Fruit fly (Drosophila melanogaster) whole organism, pupa: ENCODE measurements around the gene TTLL4A.

Experiments
- CG10348 ChIP-seq: fragments of 200-800 bp; sonication (Bioruptor generic); IDR thresholded peaks from 2 replicates; pipeline ENCODE4 v1.3.6; 2022; ENCODE audit warnings: missing biosample characterization, missing genetic modification characterization
- CG12605 ChIP-seq: fragments of 200-800 bp; sonication (Bioruptor generic); IDR thresholded peaks from 2 replicates; pipeline ENCODE4 v1.3.6; 2022; ENCODE audit warnings: missing biosample characterization, missing genetic modification characterization
- CG17806 ChIP-seq: fragments of 200-800 bp; sonication (Bioruptor generic); optimal IDR thresholded peaks from 2 replicates; lab custom pipeline; 2018; ENCODE audit warnings: missing biosample characterization, mild to moderate bottlenecking, missing genetic modification characterization, moderate library complexity
- CG34367 ChIP-seq: fragments of 200-800 bp; sonication (Bioruptor generic); optimal IDR thresholded peaks from 2 replicates; lab custom pipeline; 2018; ENCODE audit warnings: missing biosample characterization, mild to moderate bottlenecking, missing genetic modification characterization
- CG4496 ChIP-seq: fragments of 200-800 bp; sonication (Bioruptor generic); IDR thresholded peaks from 3 replicates; pipeline ENCODE4 v1.3.6; 2022; ENCODE audit warnings: missing biosample characterization, missing genetic modification characterization
- CG8159 ChIP-seq: fragments of 200-800 bp; sonication (Bioruptor generic); optimal IDR thresholded peaks from 3 replicates; lab custom pipeline; 2018; ENCODE audit warnings: missing biosample characterization, mild to moderate bottlenecking, missing genetic modification characterization, moderate library complexity
- CG9948 ChIP-seq: fragments of 200-800 bp; sonication (Bioruptor generic); optimal IDR thresholded peaks from 2 replicates; lab custom pipeline; 2018; ENCODE audit warnings: missing biosample characterization, mild to moderate bottlenecking, missing genetic modification characterization, moderate library complexity
- D1 ChIP-seq: fragments of 200-800 bp; sonication (Bioruptor generic); optimal IDR thresholded peaks from 2 replicates; lab custom pipeline; 2018; ENCODE audit warnings: missing biosample characterization, mild to moderate bottlenecking, missing genetic modification characterization, moderate library complexity
- EcR ChIP-seq: fragments of 200-800 bp; sonication (Bioruptor generic); optimal IDR thresholded peaks from 3 replicates; lab custom pipeline; 2019; ENCODE audit warnings: missing biosample characterization, missing genetic modification characterization, mild to moderate bottlenecking, moderate library complexity, missing genetic modification reagents
- Pif1A ChIP-seq: fragments of 200-800 bp; sonication (Bioruptor generic); optimal IDR thresholded peaks from 3 replicates; lab custom pipeline; 2016; ENCODE audit warnings: missing biosample characterization, missing genetic modification characterization
- rn ChIP-seq: fragments of 200-800 bp; sonication (Bioruptor generic); IDR thresholded peaks from 2 replicates; pipeline ENCODE4 v1.3.6; 2022; ENCODE audit warnings: missing biosample characterization, missing genetic modification characterization

- no peak for TF ChIP-seq CG34367 (tag; lab: Kevin White, UChicago)
- no peak for TF ChIP-seq CG10348 (GFP tag; lab: Robert Waterston, UW)
- TF ChIP-seq EcR (GFP tag; lab: Kevin White, UChicago) = no peak
- TF ChIP-seq CG17806 = no peak
- no peak for TF ChIP-seq CG4496 (GFP tag; lab: Robert Waterston, UW)
- no peak for TF ChIP-seq CG9948
- no peak for TF ChIP-seq rn (GFP tag; lab: Robert Waterston, UW)
- no peak for TF ChIP-seq D1 (tag; lab: Kevin White, UChicago)
- TF ChIP-seq CG12605 (GFP tag; lab: Robert Waterston, UW) = no peak
- TF ChIP-seq CG8159 = no peak
- TF ChIP-seq Pif1A = no peak
These were observed 14.6 kb upstream of the TTLL4A start for dm6 chr2L:10974638-10975037.
